Fruit fly (Drosophila melanogaster): ENCODE results near the gene CG12355.

CG12355 gene

DNA sequence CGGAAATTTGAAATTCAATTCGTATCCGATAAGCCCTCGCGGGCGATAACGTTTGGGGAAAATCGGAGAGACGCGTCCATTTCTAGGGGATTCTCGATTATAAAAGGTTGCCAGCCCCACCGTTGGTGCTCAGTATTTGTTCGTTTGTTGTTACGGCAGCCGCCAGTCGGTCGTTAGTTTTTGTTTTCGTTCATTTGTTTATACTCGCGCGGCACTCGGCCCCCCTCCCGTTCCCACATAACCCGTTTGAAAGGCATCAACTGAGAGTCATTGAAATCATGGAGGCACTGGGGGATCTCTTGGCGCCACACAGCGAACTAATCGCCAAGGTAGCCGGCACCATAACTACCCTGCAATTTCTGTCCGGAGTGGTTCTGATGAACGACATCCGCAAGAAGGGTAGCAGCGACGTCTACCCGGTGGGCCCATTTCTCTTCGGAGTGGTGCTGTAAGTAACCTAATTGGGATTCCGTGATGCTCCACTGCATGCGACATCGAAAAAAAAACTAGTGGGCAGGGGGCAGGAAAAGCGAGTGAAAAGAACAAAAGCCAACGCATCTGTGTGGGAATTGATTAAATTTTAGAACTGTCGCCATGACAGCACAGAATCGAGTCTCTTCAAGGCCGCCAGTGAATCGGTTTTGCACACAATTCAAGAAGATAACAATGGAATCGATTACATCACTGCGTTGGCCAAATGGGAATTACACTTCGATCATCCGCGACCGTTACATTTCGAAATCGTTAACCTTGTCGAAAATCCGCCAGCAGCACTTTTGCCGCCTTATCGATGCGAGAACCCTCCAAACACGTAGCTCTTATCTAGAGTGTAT is 5.7 kb upstream of the CG12355 start, which contains the start of gene CG7272 (continued):
- TF ChIP-seq nmo (GFP tag; optimal IDR thresholded peaks at IDR 0.05) (peak; percentile 19), sim (GFP tag; IDR thresholded peaks at IDR 0.05) (no peak), CG9609 (GFP tag; optimal IDR thresholded peaks at IDR 0.05) (no peak), unc-4 (GFP tag; IDR thresholded peaks at IDR 0.05; ENCODE audit: partially characterized antibody) (peak; percentile 51), HmgZ (tag; optimal IDR thresholded peaks at IDR 0.05) (peak; percentile 65), vnd (GFP tag; IDR thresholded peaks at IDR 0.05; ENCODE audit: partially characterized antibody) (peak; percentile 39; the same call in 2 of the 3 replicates), CG1792 (GFP tag; optimal IDR thresholded peaks at IDR 0.05) (no peak), ERR (GFP tag; optimal IDR thresholded peaks at IDR 0.05) (peak; percentile 31), Hmx (GFP tag; optimal IDR thresholded peaks at IDR 0.05) (no peak), Adf1 (GFP tag; IDR thresholded peaks at IDR 0.05) (peak; percentile 37; the same call in 1 of the 2 replicates), pb (GFP tag; optimal IDR thresholded peaks at IDR 0.05) (no peak), fd102C (GFP tag; optimal IDR thresholded peaks at IDR 0.05) (no peak), CG10321 (GFP tag; IDR thresholded peaks at IDR 0.05) (no peak), pfk (GFP tag; optimal IDR thresholded peaks at IDR 0.05) (no peak), en (GFP tag; optimal IDR thresholded peaks at IDR 0.05) (no peak), CG8290 (GFP tag; optimal IDR thresholded peaks at IDR 0.05) (no peak), CG8290 (tag; optimal IDR thresholded peaks at IDR 0.05) (peak in 1 of 2 experiments; percentile 63), row (GFP tag; IDR thresholded peaks at IDR 0.05) (peak; percentile 52; the same call in 2 of the 3 replicates), crol (GFP tag; IDR thresholded peaks at IDR 0.05) (peak; percentile 86), unpg (GFP tag; optimal IDR thresholded peaks at IDR 0.05) (peak; percentile 7), CG1603 (tag; optimal IDR thresholded peaks at IDR 0.05) (peak; percentile 39), CG32532 (GFP tag; IDR thresholded peaks at IDR 0.05) (peak; percentile 47), Jarid2 (GFP tag; optimal IDR thresholded peaks at IDR 0.05) (peak; percentile 70), sna (GFP tag; IDR thresholded peaks at IDR 0.05; ENCODE audit: partially characterized antibody) (0 out of 2 replicates have a peak, but pooled peaks have one; percentile 36), Myb (GFP tag; optimal IDR thresholded peaks at IDR 0.05) (peak; percentile 90), CG10565 (GFP tag; optimal IDR thresholded peaks at IDR 0.05) (no peak), Xrp1 (GFP tag; IDR thresholded peaks at IDR 0.05) (peak; percentile 32; the same call in 1 of the 2 replicates), CG15514 (GFP tag; optimal IDR thresholded peaks at IDR 0.05) (peak; percentile 78), fd96Cb (tag; optimal IDR thresholded peaks at IDR 0.05) (no peak), Taf1 (GFP tag; IDR thresholded peaks at IDR 0.05) (no peak), ara (GFP tag; IDR thresholded peaks at IDR 0.05) (no peak), nom (GFP tag; optimal IDR thresholded peaks at IDR 0.05) (peak; percentile 23), CG2116 (GFP tag; optimal IDR thresholded peaks at IDR 0.05) (peak; percentile 62), CG6791 (GFP tag; IDR thresholded peaks at IDR 0.05; ENCODE audit: partially characterized antibody) (no peak), bbx (GFP tag; IDR thresholded peaks at IDR 0.05; ENCODE audit: partially characterized antibody) (peak; percentile 43; the same call in 1 of the 2 replicates), CG10543 (GFP tag; optimal IDR thresholded peaks at IDR 0.05) (peak; percentile 82), CG2120 (GFP tag; optimal IDR thresholded peaks at IDR 0.05) (peak; percentile 49), CG12769 (tag; optimal IDR thresholded peaks at IDR 0.05) (peak; percentile 74), gem (tag; optimal IDR thresholded peaks at IDR 0.05) (peak; percentile 10), Dbx (GFP tag; IDR thresholded peaks at IDR 0.05) (peak; percentile 69; the same call in 2 of the 3 replicates), sug (tag; optimal IDR thresholded peaks at IDR 0.05) (peak; percentile 91), trem (tag; optimal IDR thresholded peaks at IDR 0.05) (peak; percentile 97), ci (GFP tag; IDR thresholded peaks at IDR 0.05) (peak; percentile 30; the same call in 1 of the 3 replicates), ttk (GFP tag; IDR thresholded peaks at IDR 0.05) (no peak), p53 (GFP tag; optimal IDR thresholded peaks at IDR 0.05) (no peak), CG17385 (GFP tag; optimal IDR thresholded peaks at IDR 0.05) (no peak), sd (tag; optimal IDR thresholded peaks at IDR 0.05) (peak; percentile 36), Hr39 (optimal IDR thresholded peaks at IDR 0.05) (no peak), MTF-1 (GFP tag; optimal IDR thresholded peaks at IDR 0.05; ENCODE audit: borderline replicate concordance) (peak; percentile 14)
